Worm (Caenorhabditis elegans) whole organism, L4 larva: Measurements from ENCODE around the gene F11A5.16.

Experiments
- ama-1 ChIP-seq: fragments of 150-350 bp; optimal IDR thresholded peaks from 2 replicates; lab custom pipeline; 2014; ENCODE audit warnings: inconsistent platforms, mixed read lengths
- ceh-32 ChIP-seq: sonication (generic microtip); optimal IDR thresholded peaks from 2 replicates; lab custom pipeline; 2016; ENCODE audit warnings: mild to moderate bottlenecking, missing genetic modification characterization, missing compliant biosample characterization; ENCODE audit not compliant: poor library complexity
- ceh-82 ChIP-seq: sonication (generic microtip); optimal IDR thresholded peaks from 2 replicates; lab custom pipeline; 2017; ENCODE audit warnings: missing biosample characterization, missing genetic modification characterization
- ces-1 ChIP-seq: fragments of 150-350 bp; sonication (generic microtip); optimal IDR thresholded peaks from 4 replicates; lab custom pipeline; 2014; ENCODE audit warnings: missing biosample characterization, missing genetic modification reagents, missing genetic modification characterization
- dve-1 ChIP-seq: sonication (generic microtip); optimal IDR thresholded peaks from 2 replicates; lab custom pipeline; 2017; ENCODE audit warnings: antibody characterized with exemption, mild to moderate bottlenecking, missing genetic modification characterization, missing compliant biosample characterization; ENCODE audit not compliant: insufficient read depth
- egl-27 ChIP-seq: sonication (generic microtip); optimal IDR thresholded peaks from 3 replicates; lab custom pipeline; 2017; ENCODE audit warnings: missing biosample characterization, missing genetic modification reagents, missing genetic modification characterization
- lin-1 ChIP-seq: fragments of 200-800 bp; sonication (Bioruptor generic); IDR thresholded peaks from 2 replicates; pipeline ENCODE4 v1.3.6; 2022; ENCODE audit warnings: missing genetic modification reagents, missing genetic modification characterization, missing compliant biosample characterization
- lin-13 ChIP-seq: fragments of 150-350 bp; optimal IDR thresholded peaks from 2 replicates; lab custom pipeline; 2014; ENCODE audit warnings: missing biosample characterization, missing genetic modification reagents, missing genetic modification characterization
- nhr-77 ChIP-seq: fragments of 150-350 bp; optimal IDR thresholded peaks from 2 replicates; lab custom pipeline; 2014; ENCODE audit warnings: missing biosample characterization, missing genetic modification characterization
- pha-4 ChIP-seq, 2 experiments: fragments of 150-350 bp in 1 of 2; fragments of 200-800 bp in 1 of 2; sonication (Bioruptor generic) in 1 of 2; IDR thresholded peaks in 1 of 2; optimal IDR thresholded peaks in 1 of 2; 2 replicates each; pipeline versions ENCODE4 v1.3.6 to Lab custom; 2014 to 2022; ENCODE audit warnings: missing genetic modification characterization in 2 of 2, missing genetic modification reagents in 2 of 2, missing biosample characterization in 1 of 2, missing compliant biosample characterization in 1 of 2
- tag-97 ChIP-seq: fragments of 200-800 bp; sonication (Bioruptor generic); IDR thresholded peaks from 2 replicates; pipeline ENCODE4 v1.3.6; 2022; ENCODE audit warnings: missing genetic modification characterization, missing compliant biosample characterization
- unc-130 ChIP-seq: sonication (generic microtip); optimal IDR thresholded peaks from 2 replicates; lab custom pipeline; 2016; ENCODE audit warnings: missing genetic modification reagents, missing genetic modification characterization, missing compliant biosample characterization
- unc-62 ChIP-seq, 3 experiments: fragments of 150-350 bp in 1 of 3; sonication (generic microtip); optimal IDR thresholded peaks in 2 of 3; peaks in 1 of 3; 1 replicate in 1 of 3; 2 replicates in 2 of 3; lab custom pipeline; 2014 to 2017; ENCODE audit warnings: missing biosample characterization in 3 of 3, missing genetic modification characterization in 3 of 3, missing genetic modification reagents in 3 of 3, missing genotype in 1 of 3

- TF ChIP-seq unc-130, result no peak
- no peak for TF ChIP-seq ceh-32
- TF ChIP-seq lin-13 (GFP tag; lab: Kevin White, UChicago), result no peak
- TF ChIP-seq dve-1 (tag; lab: Kevin White, UChicago), result no peak
- TF ChIP-seq ces-1 (GFP tag; lab: Kevin White, UChicago), result no peak
- no peak for TF ChIP-seq pha-4 (GFP tag; IDR thresholded peaks at IDR 0.05; lab: Robert Waterston, UW)
- TF ChIP-seq pha-4 (tag; optimal IDR thresholded peaks at IDR 0.05; lab: Kevin White, UChicago), result no peak
- TF ChIP-seq egl-27 (tag; lab: Kevin White, UChicago), result no peak
- no peak for TF ChIP-seq lin-1 (GFP tag; lab: Robert Waterston, UW)
- TF ChIP-seq nhr-77 (tag; lab: Kevin White, UChicago), result no peak
- TF ChIP-seq ama-1 (lab: Kevin White, UChicago), result no peak
- no peak for TF ChIP-seq ceh-82 (tag; lab: Kevin White, UChicago)
- no peak for TF ChIP-seq tag-97
- TF ChIP-seq unc-62 (GFP tag; optimal IDR thresholded peaks at IDR 0.05 in 1 of 2; lab: Kevin White, UChicago), result no peak
- TF ChIP-seq unc-62 (tag; optimal IDR thresholded peaks at IDR 0.05; lab: Kevin White, UChicago), result no peak
Measured at ce11 chrV:16209837-16210236, 915 bp upstream of the F11A5.16 start, which contains the start of gene oac-15.
